Worm (Caenorhabditis elegans) whole organism, young adult: ENCODE measurements around the gene cdc-25.3.

Experiments used
- C17E4.6 ChIP-seq: fragments of 200-800 bp; sonication (Bioruptor generic); IDR thresholded peaks from 2 replicates; pipeline ENCODE4 v1.3.6; 2022; ENCODE audit warnings: missing genetic modification reagents, missing genetic modification characterization, missing compliant biosample characterization
- F23B12.7 ChIP-seq: sonication (generic microtip); optimal IDR thresholded peaks from 2 replicates; lab custom pipeline; 2017; ENCODE audit warnings: missing genetic modification characterization, mild to moderate bottlenecking, missing compliant biosample characterization, antibody characterized with exemption, moderate library complexity; ENCODE audit not compliant: insufficient read depth
- F33H1.4 ChIP-seq: fragments of 200-800 bp; sonication (Bioruptor generic); IDR thresholded peaks from 2 replicates; pipeline ENCODE4 v1.3.6; 2022; ENCODE audit warnings: missing genetic modification reagents, missing genetic modification characterization, missing compliant biosample characterization
- F37B4.10 ChIP-seq: fragments of 200-800 bp; sonication (Bioruptor generic); IDR thresholded peaks from 2 replicates; pipeline ENCODE4 v1.3.6; 2022; ENCODE audit warnings: missing genetic modification characterization, missing compliant biosample characterization
- F52B5.7 ChIP-seq: sonication (generic microtip); optimal IDR thresholded peaks from 2 replicates; lab custom pipeline; 2016; ENCODE audit warnings: mild to moderate bottlenecking, missing genetic modification characterization, missing compliant biosample characterization
- F55B11.4 ChIP-seq: sonication (generic microtip); optimal IDR thresholded peaks from 2 replicates; lab custom pipeline; 2016; ENCODE audit warnings: missing compliant biosample characterization, missing genetic modification characterization, borderline replicate concordance; ENCODE audit not compliant: insufficient read depth
- F57C9.4 ChIP-seq: sonication (generic microtip); optimal IDR thresholded peaks from 2 replicates; lab custom pipeline; 2017; ENCODE audit warnings: mild to moderate bottlenecking, missing genetic modification characterization, missing compliant biosample characterization
- K11D2.4 ChIP-seq: fragments of 200-800 bp; sonication (Bioruptor generic); IDR thresholded peaks from 2 replicates; pipeline ENCODE4 v1.3.6; 2022; ENCODE audit warnings: missing genetic modification reagents, missing genetic modification characterization, missing compliant biosample characterization
- Y53F4B.3 ChIP-seq: fragments of 200-800 bp; sonication (Bioruptor generic); IDR thresholded peaks from 2 replicates; pipeline ENCODE4 v1.3.6; 2022; ENCODE audit warnings: missing genetic modification reagents, missing genetic modification characterization, missing compliant biosample characterization
- Y67H2A.10 ChIP-seq: fragments of 200-800 bp; sonication (Bioruptor generic); conservative IDR thresholded peaks from 2 replicates; pipeline ENCODE4 v1.3.6; 2022; ENCODE audit warnings: missing genetic modification reagents, missing genetic modification characterization, missing compliant biosample characterization
- akir-1 ChIP-seq: fragments of 200-800 bp; sonication (Bioruptor generic); optimal IDR thresholded peaks from 2 replicates; lab custom pipeline; 2018; ENCODE audit warnings: mild to moderate bottlenecking, missing genetic modification characterization, moderate library complexity, missing compliant biosample characterization
- aptf-3 ChIP-seq: fragments of 200-800 bp; sonication (Bioruptor generic); IDR thresholded peaks from 2 replicates; pipeline ENCODE4 v1.3.6; 2022; ENCODE audit warnings: missing genetic modification characterization, missing compliant biosample characterization
- athp-1 ChIP-seq: sonication (generic microtip); optimal IDR thresholded peaks from 2 replicates; lab custom pipeline; 2017; ENCODE audit warnings: mild to moderate bottlenecking, missing genetic modification characterization, missing compliant biosample characterization
- attf-6 ChIP-seq: fragments of 200-800 bp; sonication (Bioruptor generic); IDR thresholded peaks from 2 replicates; pipeline ENCODE4 v1.3.6; 2022; ENCODE audit warnings: missing genetic modification reagents, missing genetic modification characterization, missing compliant biosample characterization
- bed-2 ChIP-seq: fragments of 200-800 bp; sonication (Bioruptor generic); IDR thresholded peaks from 2 replicates; pipeline ENCODE4 v1.3.6; 2022; ENCODE audit warnings: missing genetic modification reagents, missing genetic modification characterization, missing compliant biosample characterization
- ccch-3 ChIP-seq: fragments of 200-800 bp; sonication (Bioruptor generic); optimal IDR thresholded peaks from 2 replicates; lab custom pipeline; 2018; ENCODE audit warnings: mild to moderate bottlenecking, missing genetic modification characterization, missing compliant biosample characterization
- cebp-2 ChIP-seq: fragments of 200-800 bp; sonication (Bioruptor generic); IDR thresholded peaks from 2 replicates; pipeline ENCODE4 v1.3.6; 2022; ENCODE audit warnings: missing genetic modification characterization, missing compliant biosample characterization
- ceh-27 ChIP-seq: fragments of 200-800 bp; sonication (Bioruptor generic); optimal IDR thresholded peaks from 2 replicates; lab custom pipeline; 2018; ENCODE audit warnings: mild to moderate bottlenecking, missing genetic modification characterization, moderate library complexity, missing compliant biosample characterization
- ceh-58 ChIP-seq: fragments of 200-800 bp; sonication (Bioruptor generic); IDR thresholded peaks from 2 replicates; pipeline ENCODE4 v1.3.6; 2022; ENCODE audit warnings: missing genetic modification characterization, missing compliant biosample characterization
- ceh-79 ChIP-seq: sonication (generic microtip); optimal IDR thresholded peaks from 2 replicates; lab custom pipeline; 2017; ENCODE audit warnings: mild to moderate bottlenecking, missing genetic modification characterization, missing compliant biosample characterization
- chd-7 ChIP-seq: sonication (generic microtip); optimal IDR thresholded peaks from 2 replicates; lab custom pipeline; 2016; ENCODE audit warnings: mild to moderate bottlenecking, missing genetic modification characterization, moderate library complexity, missing compliant biosample characterization
- die-1 ChIP-seq: sonication (generic microtip); optimal IDR thresholded peaks from 2 replicates; lab custom pipeline; 2016; ENCODE audit warnings: missing genotype, mild to moderate bottlenecking, missing genetic modification characterization, missing compliant biosample characterization
- dox-1 ChIP-seq: fragments of 200-800 bp; sonication (Bioruptor generic); IDR thresholded peaks from 2 replicates; pipeline ENCODE4 v1.3.6; 2022; ENCODE audit warnings: missing genetic modification reagents, missing genetic modification characterization, missing compliant biosample characterization
- dpff-1 ChIP-seq: sonication (generic microtip); optimal IDR thresholded peaks from 2 replicates; lab custom pipeline; 2017; ENCODE audit warnings: mild to moderate bottlenecking, missing genetic modification characterization, missing compliant biosample characterization
- egl-18 ChIP-seq: fragments of 200-800 bp; sonication (Bioruptor generic); IDR thresholded peaks from 2 replicates; pipeline ENCODE4 v1.3.6; 2022; ENCODE audit warnings: missing genetic modification reagents, missing genetic modification characterization, missing compliant biosample characterization
- ets-4 ChIP-seq: fragments of 200-800 bp; sonication (Bioruptor generic); optimal IDR thresholded peaks from 2 replicates; lab custom pipeline; 2018; ENCODE audit warnings: mild to moderate bottlenecking, missing genetic modification characterization, missing compliant biosample characterization
- fkh-3 ChIP-seq: sonication (generic microtip); optimal IDR thresholded peaks from 2 replicates; lab custom pipeline; 2016; ENCODE audit warnings: mild to moderate bottlenecking, missing genetic modification characterization, missing compliant biosample characterization
- hlh-12 ChIP-seq: sonication (generic microtip); optimal IDR thresholded peaks from 2 replicates; lab custom pipeline; 2016; ENCODE audit warnings: missing genetic modification characterization, missing compliant biosample characterization
- hlh-26 ChIP-seq: fragments of 200-800 bp; sonication (Bioruptor generic); conservative IDR thresholded peaks from 2 replicates; pipeline ENCODE4 v1.3.6; 2022; ENCODE audit warnings: missing genetic modification reagents, missing genetic modification characterization, missing compliant biosample characterization
- let-526 ChIP-seq: fragments of 200-800 bp; sonication (Bioruptor generic); IDR thresholded peaks from 2 replicates; pipeline ENCODE4 v1.3.6; 2022; ENCODE audit warnings: missing genetic modification reagents, missing genetic modification characterization, missing compliant biosample characterization
- lsy-27 ChIP-seq: sonication (generic microtip); optimal IDR thresholded peaks from 2 replicates; lab custom pipeline; 2017; ENCODE audit warnings: missing genetic modification characterization, mild to moderate bottlenecking, missing compliant biosample characterization, antibody characterized with exemption, missing genotype, borderline replicate concordance; ENCODE audit not compliant: insufficient read depth
- madf-10 ChIP-seq: sonication (generic microtip); optimal IDR thresholded peaks from 2 replicates; lab custom pipeline; 2016; ENCODE audit warnings: mild to moderate bottlenecking, missing genetic modification characterization, missing compliant biosample characterization
- mcd-1 ChIP-seq: fragments of 200-800 bp; sonication (Bioruptor generic); IDR thresholded peaks from 2 replicates; pipeline ENCODE4 v1.3.6; 2022; ENCODE audit warnings: missing genetic modification reagents, missing genetic modification characterization, missing compliant biosample characterization
- mes-4 ChIP-seq: sonication (generic microtip); optimal IDR thresholded peaks from 2 replicates; lab custom pipeline; 2016; ENCODE audit warnings: missing genotype, missing genetic modification characterization, missing compliant biosample characterization
- nfya-2 ChIP-seq: fragments of 200-800 bp; sonication (Bioruptor generic); IDR thresholded peaks from 2 replicates; pipeline ENCODE4 v1.3.6; 2022; ENCODE audit warnings: missing genetic modification reagents, missing genetic modification characterization, missing compliant biosample characterization
- nfyb-1 ChIP-seq: fragments of 200-800 bp; sonication (Bioruptor generic); IDR thresholded peaks from 2 replicates; pipeline ENCODE4 v1.3.6; 2022; ENCODE audit warnings: missing genetic modification reagents, missing genetic modification characterization, missing compliant biosample characterization
- nhr-120 ChIP-seq: fragments of 200-800 bp; sonication (Bioruptor generic); IDR thresholded peaks from 2 replicates; pipeline ENCODE4 v1.3.6; 2022; ENCODE audit warnings: missing genetic modification characterization, missing compliant biosample characterization
- nhr-27 ChIP-seq: fragments of 200-800 bp; sonication (Bioruptor generic); optimal IDR thresholded peaks from 2 replicates; lab custom pipeline; 2018; ENCODE audit warnings: mild to moderate bottlenecking, missing genetic modification characterization, moderate library complexity, missing compliant biosample characterization
- nhr-80 ChIP-seq: sonication (generic microtip); optimal IDR thresholded peaks from 2 replicates; lab custom pipeline; 2016; ENCODE audit warnings: missing genetic modification characterization, missing compliant biosample characterization
- nhr-90 ChIP-seq: sonication (generic microtip); optimal IDR thresholded peaks from 2 replicates; lab custom pipeline; 2016; ENCODE audit warnings: missing genotype, mild to moderate bottlenecking, missing genetic modification characterization, missing compliant biosample characterization
- repo-1 ChIP-seq: sonication (generic microtip); optimal IDR thresholded peaks from 2 replicates; lab custom pipeline; 2017; ENCODE audit warnings: mild to moderate bottlenecking, missing genetic modification characterization, missing compliant biosample characterization
- sea-2 ChIP-seq: fragments of 200-800 bp; sonication (Bioruptor generic); IDR thresholded peaks from 2 replicates; pipeline ENCODE4 v1.3.6; 2022; ENCODE audit warnings: missing genetic modification characterization, missing compliant biosample characterization
- snpc-1.1 ChIP-seq: sonication (generic microtip); optimal IDR thresholded peaks from 2 replicates; lab custom pipeline; 2017; ENCODE audit warnings: missing genetic modification characterization, mild to moderate bottlenecking, missing compliant biosample characterization, antibody characterized with exemption, moderate library complexity, missing genotype, missing genetic modification reagents; ENCODE audit not compliant: insufficient read depth
- tbp1 ChIP-seq: fragments of 200-800 bp; sonication (Bioruptor generic); optimal IDR thresholded peaks from 2 replicates; lab custom pipeline; 2018; ENCODE audit warnings: mild to moderate bottlenecking, missing genetic modification characterization, missing compliant biosample characterization
- tbx-9 ChIP-seq: sonication (generic microtip); optimal IDR thresholded peaks from 2 replicates; lab custom pipeline; 2016; ENCODE audit warnings: borderline replicate concordance, missing genetic modification characterization, inconsistent platforms, missing compliant biosample characterization
- unc-130 ChIP-seq: sonication (generic microtip); optimal IDR thresholded peaks from 2 replicates; lab custom pipeline; 2016; ENCODE audit warnings: missing genetic modification reagents, missing genetic modification characterization, missing compliant biosample characterization
- unc-62 ChIP-seq: fragments of 150-350 bp; optimal IDR thresholded peaks from 2 replicates; lab custom pipeline; 2014; ENCODE audit warnings: missing biosample characterization, missing genetic modification reagents, missing genetic modification characterization
- xnd-1 ChIP-seq: sonication (generic microtip); optimal IDR thresholded peaks from 2 replicates; lab custom pipeline; 2016; ENCODE audit warnings: missing genotype, missing genetic modification reagents, missing genetic modification characterization, missing compliant biosample characterization
- ztf-18 ChIP-seq: sonication (generic microtip); optimal IDR thresholded peaks from 2 replicates; lab custom pipeline; 2016; ENCODE audit warnings: missing genotype, mild to moderate bottlenecking, missing genetic modification characterization, missing compliant biosample characterization
- ztf-25 ChIP-seq: fragments of 200-800 bp; sonication (Bioruptor generic); IDR thresholded peaks from 2 replicates; pipeline ENCODE4 v1.3.6; 2022; ENCODE audit warnings: missing genetic modification reagents, missing genetic modification characterization, missing compliant biosample characterization

Gene cdc-25.3

ce11 chrIII:8888956-8889355 is 28.8 kb downstream of the cdc-25.3 start, which contains the start of gene ZK637.14 (continued):
- TF ChIP-seq Y53F4B.3 (GFP tag; lab: Robert Waterston, UW) (no peak), ccch-3 (GFP tag; lab: Kevin White, UChicago) (no peak), akir-1 (no peak), ztf-18 (tag; lab: Kevin White, UChicago) (peak; percentile 70), egl-18 (GFP tag; lab: Robert Waterston, UW) (no peak), hlh-26 (no peak), nhr-27 (tag; lab: Kevin White, UChicago) (no peak), bed-2 (GFP tag; lab: Robert Waterston, UW) (no peak), ceh-79 (no peak), attf-6 (GFP tag; lab: Robert Waterston, UW) (no peak), cebp-2 (GFP tag; lab: Robert Waterston, UW) (no peak), ets-4 (GFP tag; lab: Kevin White, UChicago) (no peak), F33H1.4 (GFP tag; lab: Robert Waterston, UW) (no peak), chd-7 (no peak), snpc-1.1 (tag; lab: Kevin White, UChicago) (no peak), madf-10 (no peak), tbp1 (GFP tag; lab: Kevin White, UChicago) (peak; percentile 11), let-526 (no peak), mcd-1 (GFP tag; lab: Robert Waterston, UW) (no peak), nhr-90 (no peak), dox-1 (GFP tag; lab: Robert Waterston, UW) (no peak), ceh-58 (GFP tag; lab: Robert Waterston, UW) (no peak), nhr-80 (peak; percentile 20), sea-2 (GFP tag; lab: Robert Waterston, UW) (no peak), ztf-25 (GFP tag; lab: Robert Waterston, UW) (no peak), C17E4.6 (GFP tag; lab: Robert Waterston, UW) (no peak), K11D2.4 (no peak), lsy-27 (tag; lab: Kevin White, UChicago) (no peak), tbx-9 (no peak), hlh-12 (tag; lab: Kevin White, UChicago) (no peak), F55B11.4 (tag; lab: Kevin White, UChicago) (no peak), unc-130 (GFP tag; lab: Kevin White, UChicago) (no peak), fkh-3 (tag; lab: Kevin White, UChicago) (no peak), ceh-27 (GFP tag; lab: Kevin White, UChicago) (no peak), repo-1 (tag; lab: Kevin White, UChicago) (no peak), die-1 (tag; lab: Kevin White, UChicago) (no peak)

- no peak for TF ChIP-seq nfya-2
- TF ChIP-seq F33H1.4 (GFP tag; lab: Robert Waterston, UW) = peak; percentile 74
- TF ChIP-seq dpff-1 = no peak
- no peak for TF ChIP-seq F57C9.4
- TF ChIP-seq mes-4 (tag; lab: Kevin White, UChicago) = no peak
- TF ChIP-seq aptf-3 (GFP tag; lab: Robert Waterston, UW) = no peak
- TF ChIP-seq F23B12.7 (tag; lab: Kevin White, UChicago) = peak; percentile 94
- no peak for TF ChIP-seq F37B4.10 (GFP tag; lab: Robert Waterston, UW)
- TF ChIP-seq hlh-26 = no peak
- TF ChIP-seq dox-1 (GFP tag; lab: Robert Waterston, UW) = peak; percentile 85
- no peak for TF ChIP-seq F52B5.7
- no peak for TF ChIP-seq nhr-120
- TF ChIP-seq nfyb-1 (GFP tag; lab: Robert Waterston, UW) = peak; percentile 80
- TF ChIP-seq Y67H2A.10 = 0 out of 2 replicates have a peak, but pooled peaks have one; percentile 20
- peak; percentile 12 for TF ChIP-seq athp-1
- no peak for TF ChIP-seq unc-62 (GFP tag; lab: Kevin White, UChicago)
- TF ChIP-seq xnd-1 (tag; lab: Kevin White, UChicago) = peak; percentile 58
These were observed 30.4 kb downstream of the cdc-25.3 start, which contains the start of gene famh-136 for ce11 chrIII:8887184-8887801. Gene famh-136, plus strand, starts transcription at chrIII:8887751.
